Worm (Caenorhabditis elegans): ENCODE results near the gene T24H7.2.

Gene T24H7.2

DNA sequence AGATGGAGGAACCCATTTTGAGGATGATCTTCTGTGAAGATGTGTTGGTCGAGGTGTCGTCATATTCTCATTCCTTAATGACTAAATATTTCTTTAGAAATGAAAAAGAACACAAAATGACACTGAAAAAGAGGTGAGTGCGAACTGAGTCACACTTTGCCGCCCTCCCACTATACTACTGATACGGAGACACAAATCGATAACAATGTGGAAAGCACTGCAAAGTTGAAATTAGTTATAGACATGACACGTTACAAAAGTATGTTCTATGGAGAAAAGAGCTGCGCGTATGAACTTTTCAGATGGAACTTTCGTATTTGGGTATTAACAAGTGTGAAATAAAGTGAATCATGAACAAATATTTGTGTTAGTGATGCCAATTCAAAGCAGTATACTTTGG lies 2.9 kb upstream of the T24H7.2 start, which contains the start of gene tat-4:
TSS of gene tat-4 (minus strand) at position 117 of the 400 bp plus-strand sequence.
- TF ChIP-seq elt-2 (tag; optimal IDR thresholded peaks at IDR 0.05) (no peak), dve-1 (tag; optimal IDR thresholded peaks at IDR 0.05) (no peak), hlh-30 (tag; optimal IDR thresholded peaks at IDR 0.05; ENCODE audit: insufficient read depth) (no peak), odd-2 (tag; optimal IDR thresholded peaks at IDR 0.05) (no peak), ceh-45 (GFP tag; IDR thresholded peaks at IDR 0.05) (no peak), tbx-7 (tag; optimal IDR thresholded peaks at IDR 0.05) (no peak), nfya-1 (tag; optimal IDR thresholded peaks at IDR 0.05) (no peak), ref-2 (tag; optimal IDR thresholded peaks at IDR 0.05) (no peak)

- TF ChIP-seq ceh-19 (GFP tag; optimal IDR thresholded peaks at IDR 0.05), result no peak
- TF ChIP-seq pax-1 (tag; optimal IDR thresholded peaks at IDR 0.05), result no peak
- no peak for TF ChIP-seq pag-3 (tag; optimal IDR thresholded peaks at IDR 0.05; ENCODE audit: borderline replicate concordance)
- no peak for TF ChIP-seq C38D4.7 (GFP tag; optimal IDR thresholded peaks at IDR 0.05)
- no peak for TF ChIP-seq ceh-9 (tag; optimal IDR thresholded peaks at IDR 0.05)
- TF ChIP-seq tbx-7 (tag; optimal IDR thresholded peaks at IDR 0.05), result no peak
- no peak for TF ChIP-seq rnt-1 (tag; optimal IDR thresholded peaks at IDR 0.05)
- TF ChIP-seq ceh-6 (GFP tag; optimal IDR thresholded peaks at IDR 0.05), result no peak
- TF ChIP-seq madf-2 (tag; optimal IDR thresholded peaks at IDR 0.05), result no peak
- TF ChIP-seq T23F11.4 (GFP tag; optimal IDR thresholded peaks at IDR 0.05), result no peak
- TF ChIP-seq pat-9 (tag; optimal IDR thresholded peaks at IDR 0.05), result no peak
- no peak for TF ChIP-seq unc-86 (tag; optimal IDR thresholded peaks at IDR 0.05)
- TF ChIP-seq ceh-2 (tag; optimal IDR thresholded peaks at IDR 0.05), result no peak
- no peak for TF ChIP-seq sox-2 (GFP tag; IDR thresholded peaks at IDR 0.05)
- no peak for TF ChIP-seq odd-2 (tag; optimal IDR thresholded peaks at IDR 0.05)
- no peak for TF ChIP-seq fkh-10 (GFP tag; optimal IDR thresholded peaks at IDR 0.05)
- TF ChIP-seq dmd-4 (tag; optimal IDR thresholded peaks at IDR 0.05; ENCODE audit: borderline replicate concordance), result no peak
- TF ChIP-seq ceh-34 (tag; optimal IDR thresholded peaks at IDR 0.05), result no peak
- TF ChIP-seq tbx-2 (tag; optimal IDR thresholded peaks at IDR 0.05), result no peak
Measured at ce11 chrII:6245199-6245702, 1.9 kb upstream of the T24H7.2 start, which contains the start of gene blos-4. Gene blos-4, plus strand, starts transcription at chrII:6245249.

- no peak for TF ChIP-seq elt-2 (tag; optimal IDR thresholded peaks at IDR 0.05)
- TF ChIP-seq pros-1 (tag; optimal IDR thresholded peaks at IDR 0.05), result no peak
- TF ChIP-seq sox-2 (GFP tag; IDR thresholded peaks at IDR 0.05), result no peak
- no peak for TF ChIP-seq ceh-14 (tag; optimal IDR thresholded peaks at IDR 0.05)
- TF ChIP-seq nhr-11 (tag; optimal IDR thresholded peaks at IDR 0.05), result no peak
- no peak for TF ChIP-seq Y22D7AL.16 (tag; optimal IDR thresholded peaks at IDR 0.05)
- no peak for TF ChIP-seq K02D7.2 (tag; optimal IDR thresholded peaks at IDR 0.05)
- no peak for TF ChIP-seq pag-3 (tag; optimal IDR thresholded peaks at IDR 0.05; ENCODE audit: borderline replicate concordance)
- no peak for TF ChIP-seq sox-4 (tag; optimal IDR thresholded peaks at IDR 0.05)
- TF ChIP-seq unc-42 (tag; optimal IDR thresholded peaks at IDR 0.05), result no peak
- TF ChIP-seq ceh-18 (tag; optimal IDR thresholded peaks at IDR 0.05), result no peak
- TF ChIP-seq tbx-7 (tag; optimal IDR thresholded peaks at IDR 0.05), result no peak
- TF ChIP-seq ceh-22 (tag; optimal IDR thresholded peaks at IDR 0.05), result no peak
- TF ChIP-seq nhr-232 (tag; optimal IDR thresholded peaks at IDR 0.05), result no peak
- TF ChIP-seq C08G9.2 (tag; optimal IDR thresholded peaks at IDR 0.05), result no peak
- no peak for TF ChIP-seq pha-2 (tag; optimal IDR thresholded peaks at IDR 0.05)
- no peak for TF ChIP-seq ahr-1 (tag; optimal IDR thresholded peaks at IDR 0.05)
- no peak for TF ChIP-seq dve-1 (tag; optimal IDR thresholded peaks at IDR 0.05)
- TF ChIP-seq ceh-34 (tag; optimal IDR thresholded peaks at IDR 0.05), result no peak
- TF ChIP-seq hlh-30 (tag; optimal IDR thresholded peaks at IDR 0.05; ENCODE audit: insufficient read depth), result no peak
Measured at ce11 chrII:6246054-6246453, 1.1 kb upstream of the T24H7.2 start, which contains the start of gene lelo-1. Gene lelo-1, plus strand, starts transcription at chrII:6246354.
